Worm (Caenorhabditis elegans): ENCODE measurements around the gene ram-5.

The ram-5 gene

DNA sequence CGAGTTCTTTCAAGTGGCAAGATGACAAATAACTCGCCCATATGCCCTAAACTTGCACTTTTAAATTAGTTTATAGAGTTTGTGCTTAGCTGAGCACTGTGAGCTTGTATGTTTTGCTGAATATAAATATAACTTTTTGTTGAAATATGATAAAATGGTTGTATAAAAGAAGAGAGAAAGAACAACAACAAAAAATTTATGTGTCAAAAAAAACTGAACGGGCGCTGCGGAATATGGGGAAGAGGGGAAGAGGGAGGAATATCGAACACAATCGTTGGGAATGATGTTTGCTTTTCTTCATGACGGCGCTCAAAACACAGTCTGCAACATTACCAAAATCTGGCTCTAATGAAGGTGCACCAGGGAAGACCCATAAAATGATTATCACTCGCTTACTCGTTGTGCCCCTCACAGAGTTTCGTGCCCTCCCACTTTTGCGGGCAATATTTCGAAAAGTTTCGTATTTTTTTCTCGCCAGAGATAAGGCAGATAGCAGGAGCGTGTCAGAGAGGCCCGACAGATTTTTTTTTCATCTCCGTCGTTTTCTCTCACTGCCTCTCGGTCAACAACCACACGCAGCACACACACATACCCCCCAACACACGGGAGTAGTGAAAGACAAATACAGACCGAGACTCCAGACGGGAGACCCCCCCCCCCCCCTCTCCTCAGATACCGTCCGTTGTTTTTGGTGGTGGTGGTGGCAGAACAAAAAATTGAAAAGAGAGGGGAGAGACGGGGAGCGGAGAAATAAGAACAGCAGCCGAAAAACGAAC is 44.2 kb upstream of the ram-5 start (continued):
- TF ChIP-seq nhr-90 (tag; optimal IDR thresholded peaks at IDR 0.05; ENCODE audit: poor library complexity), result peak; percentile 52
- no peak for TF ChIP-seq aha-1 (tag; optimal IDR thresholded peaks at IDR 0.05)
- TF ChIP-seq sup-37 (GFP tag; optimal IDR thresholded peaks at IDR 0.05), result no peak
- TF ChIP-seq nhr-28 (tag; optimal IDR thresholded peaks at IDR 0.05), result no peak
- TF ChIP-seq efl-3 (GFP tag; optimal IDR thresholded peaks at IDR 0.05), result no peak
- peak; percentile 57 for TF ChIP-seq pqm-1 (tag; optimal IDR thresholded peaks at IDR 0.05)
- TF ChIP-seq unc-86 (tag; optimal IDR thresholded peaks at IDR 0.05), result no peak
- TF ChIP-seq sptf-1 (tag; optimal IDR thresholded peaks at IDR 0.05), result no peak
- no peak for TF ChIP-seq dsc-1 (tag; optimal IDR thresholded peaks at IDR 0.05)
- TF ChIP-seq aly-2 (tag; optimal IDR thresholded peaks at IDR 0.05), result no peak
- TF ChIP-seq C16A3.4 (tag; optimal IDR thresholded peaks at IDR 0.05), result no peak
- no peak for TF ChIP-seq ceh-8 (GFP tag; optimal IDR thresholded peaks at IDR 0.05)
- peak; percentile 39 for TF ChIP-seq nhr-47 (tag; optimal IDR thresholded peaks at IDR 0.05)
- no peak for TF ChIP-seq fos-1 (tag; optimal IDR thresholded peaks at IDR 0.05)
- peak; percentile 91 for TF ChIP-seq elt-2 (tag; optimal IDR thresholded peaks at IDR 0.05)
- no peak for TF ChIP-seq fkh-8 (tag; optimal IDR thresholded peaks at IDR 0.05)
- TF ChIP-seq mdl-1 (tag; optimal IDR thresholded peaks at IDR 0.05), result peak in 1 of 2 experiments; percentile 64
- TF ChIP-seq fkh-10 (GFP tag; optimal IDR thresholded peaks at IDR 0.05), result no peak
- TF ChIP-seq nhr-11 (tag; optimal IDR thresholded peaks at IDR 0.05), result no peak
- no peak for TF ChIP-seq nhr-12 (tag; optimal IDR thresholded peaks at IDR 0.05)
- TF ChIP-seq nhr-76 (tag; optimal IDR thresholded peaks at IDR 0.05), result no peak
- peak; percentile 17 for TF ChIP-seq tbx-2 (tag; optimal IDR thresholded peaks at IDR 0.05)
- peak; percentile 79 for TF ChIP-seq nhr-20 (tag; optimal IDR thresholded peaks at IDR 0.05)
- peak; percentile 7 for TF ChIP-seq jun-1 (tag; optimal IDR thresholded peaks at IDR 0.05)
- TF ChIP-seq isw-1 (GFP tag; IDR thresholded peaks at IDR 0.05), result no peak
- TF ChIP-seq unc-62 (GFP tag; optimal IDR thresholded peaks at IDR 0.05), result no peak
- TF ChIP-seq zip-4 (GFP tag; optimal IDR thresholded peaks at IDR 0.05), result no peak
- no peak for TF ChIP-seq lir-3 (tag; optimal IDR thresholded peaks at IDR 0.05; ENCODE audit: poor library complexity)
- TF ChIP-seq unc-30 (tag; optimal IDR thresholded peaks at IDR 0.05), result no peak
- TF ChIP-seq nhr-77 (tag; optimal IDR thresholded peaks at IDR 0.05), result peak; percentile 90
- peak; percentile 33 for TF ChIP-seq mep-1 (tag; optimal IDR thresholded peaks at IDR 0.05)
- peak; percentile 14 to 42 for TF ChIP-seq lsy-2 (tag; optimal IDR thresholded peaks at IDR 0.05)
- no peak for TF ChIP-seq snpc-4 (tag; optimal IDR thresholded peaks at IDR 0.05)
- TF ChIP-seq lin-39 (tag; optimal IDR thresholded peaks at IDR 0.05), result no peak
- TF ChIP-seq Y116A8C.19 (tag; optimal IDR thresholded peaks at IDR 0.05; ENCODE audit: borderline replicate concordance), result no peak
- no peak for TF ChIP-seq unc-130 (tag; optimal IDR thresholded peaks at IDR 0.05)
- TF ChIP-seq hlh-17 (GFP tag; optimal IDR thresholded peaks at IDR 0.05; ENCODE audit: borderline replicate concordance), result no peak
- peak; percentile 73 for TF ChIP-seq nhr-19 (GFP tag; conservative IDR thresholded peaks at IDR 0.05)
- TF ChIP-seq F16B12.6 (tag; optimal IDR thresholded peaks at IDR 0.05), result peak; percentile 9
- TF ChIP-seq nhr-237 (tag; optimal IDR thresholded peaks at IDR 0.05), result peak; percentile 54
- peak; percentile 91 for TF ChIP-seq lin-14 (GFP tag; optimal IDR thresholded peaks at IDR 0.05)
- TF ChIP-seq ceh-63 (GFP tag; optimal IDR thresholded peaks at IDR 0.05), result no peak
- TF ChIP-seq efl-1 (optimal IDR thresholded peaks at IDR 0.05), result peak in 1 of 2 experiments; percentile 10
- TF ChIP-seq efl-1 (GFP tag; optimal IDR thresholded peaks at IDR 0.05 in 1 of 2), result peak in 1 of 2 experiments; percentile 93
- TF ChIP-seq ztf-11 (tag; optimal IDR thresholded peaks at IDR 0.05), result no peak
- no peak for TF ChIP-seq C34B4.2 (tag; optimal IDR thresholded peaks at IDR 0.05)
- peak; percentile 69 for TF ChIP-seq grh-1 (GFP tag; IDR thresholded peaks at IDR 0.05)
- no peak for TF ChIP-seq mef-2 (tag; optimal IDR thresholded peaks at IDR 0.05)
- TF ChIP-seq lin-35 (GFP tag; optimal IDR thresholded peaks at IDR 0.05), result peak; percentile 1 to 61
- peak; percentile 71 for TF ChIP-seq snu-23 (GFP tag; optimal IDR thresholded peaks at IDR 0.05)
- TF ChIP-seq hpl-2 (GFP tag; optimal IDR thresholded peaks at IDR 0.05), result no peak
- TF ChIP-seq alr-1 (tag; optimal IDR thresholded peaks at IDR 0.05; ENCODE audit: borderline replicate concordance), result no peak

All from whole organism, L1 larva.